Fruit fly (Drosophila melanogaster) S2 (cell line): ENCODE measurements around the gene CG7728.

ENCODE experiments used
- CG8478 ChIP-seq: fragments of >200 bp; optimal IDR thresholded peaks from 2 replicates; lab custom pipeline; 2018
- CTCF ChIP-seq, 2 experiments: fragments of >200 bp; optimal IDR thresholded peaks; 2 replicates each; lab custom pipeline; 2018

dm6 chr3L:17024095-17024639 lies 7.8 kb downstream of the CG7728 start, which contains the start of gene Fit2:
- TF ChIP-seq CG8478 (no peak), CTCF (optimal IDR thresholded peaks at IDR 0.05; lab: Kevin White, UChicago) (no peak)
